Worm (Caenorhabditis elegans) whole organism, L4 larva: ENCODE measurements around the gene rnh-1.2.

Experiments
- D1046.2 ChIP-seq: fragments of 200-800 bp; sonication (Bioruptor generic); IDR thresholded peaks from 2 replicates; pipeline ENCODE4 v1.3.6; 2022; ENCODE audit warnings: missing genetic modification characterization, missing compliant biosample characterization
- F37D6.2 ChIP-seq: sonication (generic microtip); optimal IDR thresholded peaks from 2 replicates; lab custom pipeline; 2016; ENCODE audit warnings: mild to moderate bottlenecking, missing genetic modification characterization, missing compliant biosample characterization
- F49E8.2 ChIP-seq: sonication (generic microtip); optimal IDR thresholded peaks from 2 replicates; lab custom pipeline; 2016; ENCODE audit warnings: missing compliant biosample characterization, mild to moderate bottlenecking, missing genetic modification characterization, borderline replicate concordance
- R02D3.7 ChIP-seq: fragments of 150-350 bp; sonication (generic microtip); optimal IDR thresholded peaks from 3 replicates; lab custom pipeline; 2014; ENCODE audit warnings: missing biosample characterization, missing genetic modification characterization
- Y5F2A.4 ChIP-seq: fragments of 200-800 bp; sonication (Bioruptor generic); optimal IDR thresholded peaks from 2 replicates; lab custom pipeline; 2018; ENCODE audit warnings: mild to moderate bottlenecking, missing genetic modification characterization, missing compliant biosample characterization
- aha-1 ChIP-seq: fragments of 150-350 bp; peaks from one replicate; lab custom pipeline; 2014; ENCODE audit warnings: missing biosample characterization, missing genetic modification characterization
- attf-4 ChIP-seq: sonication (generic microtip); optimal IDR thresholded peaks from 3 replicates; lab custom pipeline; 2017; ENCODE audit warnings: missing biosample characterization, missing genetic modification characterization
- cey-2 ChIP-seq: sonication (generic microtip); optimal IDR thresholded peaks from 3 replicates; lab custom pipeline; 2017; ENCODE audit warnings: missing genetic modification characterization, mild to moderate bottlenecking, missing compliant biosample characterization, antibody characterized with exemption, borderline replicate concordance; ENCODE audit not compliant: insufficient read depth
- ctbp-1 ChIP-seq: fragments of 200-800 bp; sonication (Bioruptor generic); IDR thresholded peaks from 2 replicates; pipeline ENCODE4 v1.3.6; 2022; ENCODE audit warnings: missing genetic modification reagents, missing genetic modification characterization, missing compliant biosample characterization
- daf-12 ChIP-seq: fragments of 150-350 bp; optimal IDR thresholded peaks from 2 replicates; lab custom pipeline; 2014; ENCODE audit warnings: missing biosample characterization, missing genetic modification reagents, missing genetic modification characterization
- daf-16 ChIP-seq, 3 experiments: sonication (generic microtip); optimal IDR thresholded peaks; 2 replicates each; lab custom pipeline; 2016 to 2017; ENCODE audit warnings: missing genetic modification characterization in 3 of 3, missing genetic modification reagents in 3 of 3, mild to moderate bottlenecking in 2 of 3, missing compliant biosample characterization in 2 of 3, missing biosample characterization in 1 of 3, moderate library complexity in 1 of 3
- dmd-6 ChIP-seq: fragments of 200-800 bp; sonication (Bioruptor generic); IDR thresholded peaks from 2 replicates; pipeline ENCODE4 v1.3.6; 2022; ENCODE audit warnings: missing genetic modification reagents, missing genetic modification characterization, missing compliant biosample characterization
- dmd-9 ChIP-seq: fragments of 200-800 bp; sonication (Bioruptor generic); IDR thresholded peaks from 2 replicates; pipeline ENCODE4 v1.3.6; 2022; ENCODE audit warnings: missing genetic modification reagents, missing genetic modification characterization, missing compliant biosample characterization
- dpl-1 ChIP-seq: fragments of 150-350 bp; optimal IDR thresholded peaks from 2 replicates; lab custom pipeline; 2014; ENCODE audit warnings: missing biosample characterization, missing genetic modification reagents, missing genetic modification characterization
- duxl-1 ChIP-seq: sonication (generic microtip); optimal IDR thresholded peaks from 2 replicates; lab custom pipeline; 2016; ENCODE audit warnings: mild to moderate bottlenecking, missing genetic modification characterization, moderate library complexity, missing compliant biosample characterization; ENCODE audit not compliant: poor library complexity
- dve-1 ChIP-seq: sonication (generic microtip); optimal IDR thresholded peaks from 2 replicates; lab custom pipeline; 2017; ENCODE audit warnings: antibody characterized with exemption, mild to moderate bottlenecking, missing genetic modification characterization, missing compliant biosample characterization; ENCODE audit not compliant: insufficient read depth
- hlh-11 ChIP-seq: fragments of 200-800 bp; sonication (Bioruptor generic); optimal IDR thresholded peaks from 2 replicates; lab custom pipeline; 2018; ENCODE audit warnings: mild to moderate bottlenecking, missing genetic modification characterization, missing compliant biosample characterization
- hlh-30 ChIP-seq: sonication (generic microtip); optimal IDR thresholded peaks from 2 replicates; lab custom pipeline; 2017; ENCODE audit warnings: antibody characterized with exemption, mild to moderate bottlenecking, missing genetic modification characterization, missing compliant biosample characterization; ENCODE audit not compliant: insufficient read depth
- hmg-1.1 ChIP-seq: fragments of 200-800 bp; sonication (Bioruptor generic); IDR thresholded peaks from 2 replicates; pipeline ENCODE4 v1.3.6; 2022; ENCODE audit warnings: missing genetic modification reagents, missing genetic modification characterization, missing compliant biosample characterization
- lim-7 ChIP-seq: fragments of 200-800 bp; sonication (Bioruptor generic); IDR thresholded peaks from 2 replicates; pipeline ENCODE4 v1.3.6; 2022; ENCODE audit warnings: missing genetic modification characterization, missing compliant biosample characterization
- lin-13 ChIP-seq: fragments of 150-350 bp; optimal IDR thresholded peaks from 2 replicates; lab custom pipeline; 2014; ENCODE audit warnings: missing biosample characterization, missing genetic modification reagents, missing genetic modification characterization
- lin-38 ChIP-seq: fragments of 200-800 bp; sonication (Bioruptor generic); IDR thresholded peaks from 2 replicates; pipeline ENCODE4 v1.3.6; 2022; ENCODE audit warnings: missing genetic modification reagents, missing genetic modification characterization, missing compliant biosample characterization
- lir-3 ChIP-seq: sonication (generic microtip); optimal IDR thresholded peaks from 2 replicates; lab custom pipeline; 2016; ENCODE audit warnings: mild to moderate bottlenecking, missing genetic modification characterization, missing compliant biosample characterization
- mdl-1 ChIP-seq, 2 experiments: fragments of 150-350 bp in 1 of 2; sonication (generic microtip) in 1 of 2; optimal IDR thresholded peaks; 2 replicates each; lab custom pipeline; 2014 to 2017; ENCODE audit warnings: missing biosample characterization in 2 of 2, missing genetic modification characterization in 2 of 2
- mes-2 ChIP-seq: sonication (generic microtip); optimal IDR thresholded peaks from 2 replicates; lab custom pipeline; 2016; ENCODE audit warnings: missing genotype, mild to moderate bottlenecking, missing genetic modification characterization, missing compliant biosample characterization; ENCODE audit not compliant: poor library complexity, severe bottlenecking
- mxl-2 ChIP-seq: fragments of 200-800 bp; sonication (Bioruptor generic); conservative IDR thresholded peaks from 2 replicates; pipeline ENCODE4 v1.3.6; 2022; ENCODE audit warnings: missing genetic modification reagents, missing genetic modification characterization, missing compliant biosample characterization
- mxl-3 ChIP-seq: fragments of 200-800 bp; sonication (Bioruptor generic); optimal IDR thresholded peaks from 2 replicates; lab custom pipeline; 2018; ENCODE audit warnings: mild to moderate bottlenecking, missing genetic modification characterization, missing compliant biosample characterization
- nhr-102 ChIP-seq: sonication (generic microtip); optimal IDR thresholded peaks from 2 replicates; lab custom pipeline; 2016; ENCODE audit warnings: mild to moderate bottlenecking, missing genetic modification characterization, moderate library complexity, missing compliant biosample characterization
- nhr-11 ChIP-seq: fragments of 150-350 bp; optimal IDR thresholded peaks from 2 replicates; lab custom pipeline; 2014; ENCODE audit warnings: missing biosample characterization, missing genetic modification characterization
- nhr-25 ChIP-seq: sonication (generic microtip); optimal IDR thresholded peaks from 2 replicates; lab custom pipeline; 2017; ENCODE audit warnings: missing genetic modification characterization, mild to moderate bottlenecking, missing compliant biosample characterization, antibody characterized with exemption, moderate library complexity, borderline replicate concordance; ENCODE audit not compliant: insufficient read depth
- nhr-28 ChIP-seq: fragments of 150-350 bp; optimal IDR thresholded peaks from 2 replicates; lab custom pipeline; 2014; ENCODE audit warnings: missing biosample characterization, missing genetic modification characterization
- nhr-41 ChIP-seq: fragments of 200-800 bp; sonication (Bioruptor generic); IDR thresholded peaks from 2 replicates; pipeline ENCODE4 v1.3.6; 2022; ENCODE audit warnings: missing genetic modification reagents, missing genetic modification characterization, missing compliant biosample characterization
- nhr-6 ChIP-seq: fragments of 150-350 bp; optimal IDR thresholded peaks from 2 replicates; lab custom pipeline; 2014; ENCODE audit warnings: missing biosample characterization, missing genetic modification characterization
- nhr-77 ChIP-seq: fragments of 150-350 bp; optimal IDR thresholded peaks from 2 replicates; lab custom pipeline; 2014; ENCODE audit warnings: missing biosample characterization, missing genetic modification characterization
- php-3 ChIP-seq: fragments of 200-800 bp; sonication (Bioruptor generic); IDR thresholded peaks from 2 replicates; pipeline ENCODE4 v1.3.6; 2022; ENCODE audit warnings: missing genetic modification reagents, missing genetic modification characterization, missing compliant biosample characterization
- pqm-1 ChIP-seq: sonication (generic microtip); optimal IDR thresholded peaks from 2 replicates; lab custom pipeline; 2017; ENCODE audit warnings: missing biosample characterization, missing genetic modification characterization
- rbr-2 ChIP-seq: sonication (generic microtip); optimal IDR thresholded peaks from 2 replicates; lab custom pipeline; 2016; ENCODE audit warnings: missing genotype, missing genetic modification characterization, missing compliant biosample characterization
- sdz-12 ChIP-seq: fragments of 200-800 bp; sonication (Bioruptor generic); optimal IDR thresholded peaks from 2 replicates; lab custom pipeline; 2018; ENCODE audit warnings: mild to moderate bottlenecking, missing genetic modification characterization, missing compliant biosample characterization
- tra-1 ChIP-seq: fragments of 200-800 bp; sonication (Bioruptor generic); IDR thresholded peaks from 2 replicates; pipeline ENCODE4 v1.3.6; 2022; ENCODE audit warnings: missing genetic modification reagents, missing genetic modification characterization, missing compliant biosample characterization
- unc-62 ChIP-seq, 3 experiments: fragments of 150-350 bp in 1 of 3; sonication (generic microtip); optimal IDR thresholded peaks in 2 of 3; peaks in 1 of 3; 1 replicate in 1 of 3; 2 replicates in 2 of 3; lab custom pipeline; 2014 to 2017; ENCODE audit warnings: missing biosample characterization in 3 of 3, missing genetic modification characterization in 3 of 3, missing genetic modification reagents in 3 of 3, missing genotype in 1 of 3
- vab-7 ChIP-seq: fragments of 200-800 bp; sonication (Bioruptor generic); IDR thresholded peaks from 2 replicates; pipeline ENCODE4 v1.3.6; 2022; ENCODE audit warnings: missing genetic modification reagents, missing genetic modification characterization, missing compliant biosample characterization
- zip-2 ChIP-seq: fragments of 150-350 bp; optimal IDR thresholded peaks from 2 replicates; lab custom pipeline; 2014; ENCODE audit warnings: missing biosample characterization, missing genetic modification characterization

The rnh-1.2 gene

DNA sequence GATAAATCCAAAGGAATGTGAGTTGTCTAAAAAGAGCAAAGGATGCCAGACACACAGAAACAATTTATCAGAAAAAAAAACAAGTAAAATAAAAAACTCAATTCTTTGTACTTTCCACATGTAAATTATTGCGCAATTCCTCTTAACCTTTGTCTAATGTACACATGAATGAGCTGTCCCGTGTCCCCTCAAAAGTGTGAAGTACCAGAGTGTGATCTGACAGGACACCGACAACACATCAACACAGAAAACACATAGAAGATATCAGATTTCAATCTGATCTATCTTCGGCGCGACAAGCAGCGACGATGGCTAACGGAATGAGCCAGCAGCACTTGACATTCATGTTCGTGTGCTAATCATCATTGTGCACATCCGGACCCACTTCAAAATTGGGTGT, 13.3 kb downstream of the rnh-1.2 start:
- TF ChIP-seq mxl-2 (GFP tag; lab: Robert Waterston, UW) (no peak), lim-7 (no peak), attf-4 (tag; lab: Kevin White, UChicago) (no peak)
- TF ChIP-seq, all 104 proteins: peak for 0

ce11 chrII:9827852-9828251, 14.0 kb downstream of the rnh-1.2 start, which contains the start of gene eyg-1:
Gene eyg-1 (minus strand): TSS chrII:9827952.
- TF ChIP-seq dmd-9 = no peak
- TF ChIP-seq aha-1 = peak; percentile 53

DNA sequence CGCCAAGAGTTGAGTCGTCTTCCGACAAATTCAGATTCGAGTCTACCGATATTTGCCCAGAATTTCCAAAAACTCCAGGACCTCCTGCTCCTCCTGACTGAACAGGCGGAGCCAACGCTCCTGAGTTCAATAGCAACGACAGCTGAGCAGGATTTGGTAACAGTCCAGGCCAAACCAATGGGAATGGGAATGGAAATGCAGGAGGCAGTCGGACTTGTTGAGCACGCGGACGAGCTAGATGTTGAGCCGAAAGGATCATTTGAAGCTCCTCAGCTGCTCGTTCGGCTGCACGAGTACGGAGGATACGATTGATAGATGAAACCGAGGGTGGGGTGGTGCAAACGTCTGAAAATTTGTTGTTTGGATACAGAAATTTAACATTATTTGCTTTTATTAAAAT, 14.9 kb downstream of the rnh-1.2 start:
- TF ChIP-seq lir-3 (tag; lab: Kevin White, UChicago) (no peak), nhr-25 (tag; lab: Kevin White, UChicago) (no peak), aha-1 (peak; percentile 56)

ce11 chrII:9807519-9807972, 34.3 kb downstream of the rnh-1.2 start, which contains the start of gene cyp-13A8:
Gene cyp-13A8 (minus strand): TSS chrII:9807569.
- no peak for TF ChIP-seq nhr-11 (tag; lab: Kevin White, UChicago)
- no peak for TF ChIP-seq mes-2
- TF ChIP-seq nhr-77 = peak; percentile 1
- no peak for TF ChIP-seq rbr-2 (tag; lab: Kevin White, UChicago)
- no peak for TF ChIP-seq duxl-1 (tag; lab: Kevin White, UChicago)
- peak; percentile 90 for TF ChIP-seq dmd-6
- peak; percentile 91 for TF ChIP-seq hlh-30 (tag; lab: Kevin White, UChicago)
- no peak for TF ChIP-seq ctbp-1 (GFP tag; lab: Robert Waterston, UW)
- no peak for TF ChIP-seq dpl-1 (GFP tag; lab: Kevin White, UChicago)
- TF ChIP-seq mxl-3 (GFP tag; lab: Kevin White, UChicago) = peak; percentile 56
- peak; percentile 78 for TF ChIP-seq nhr-28
- TF ChIP-seq pqm-1 (tag; lab: Kevin White, UChicago) = peak; percentile 91
- TF ChIP-seq cey-2 = no peak
- no peak for TF ChIP-seq F37D6.2 (tag; lab: Kevin White, UChicago)
- no peak for TF ChIP-seq F49E8.2
- TF ChIP-seq lin-38 (GFP tag; lab: Robert Waterston, UW) = no peak
- TF ChIP-seq daf-12 = no peak
- TF ChIP-seq Y5F2A.4 (GFP tag; lab: Kevin White, UChicago) = no peak
- no peak for TF ChIP-seq daf-16 (GFP tag; optimal IDR thresholded peaks at IDR 0.05; lab: Kevin White, UChicago)
- TF ChIP-seq daf-16 (tag; optimal IDR thresholded peaks at IDR 0.05; lab: Kevin White, UChicago) = peak; percentile 71
- no peak for TF ChIP-seq php-3 (GFP tag; lab: Robert Waterston, UW)
- no peak for TF ChIP-seq nhr-25 (tag; lab: Kevin White, UChicago)
- peak; percentile 93 for TF ChIP-seq nhr-102 (tag; lab: Kevin White, UChicago)
- no peak for TF ChIP-seq R02D3.7 (tag; lab: Kevin White, UChicago)
- no peak for TF ChIP-seq lin-13 (GFP tag; lab: Kevin White, UChicago)
- TF ChIP-seq unc-62 (GFP tag; optimal IDR thresholded peaks at IDR 0.05 in 1 of 2; lab: Kevin White, UChicago) = peak in 1 of 2 experiments; percentile 21
- TF ChIP-seq unc-62 (tag; optimal IDR thresholded peaks at IDR 0.05; lab: Kevin White, UChicago) = no peak
- TF ChIP-seq sdz-12 = no peak
- TF ChIP-seq nhr-6 (tag; lab: Kevin White, UChicago) = no peak
- peak; percentile 38 for TF ChIP-seq aha-1
- peak; percentile 79 for TF ChIP-seq hlh-11 (tag; lab: Kevin White, UChicago)
- 0 out of 2 replicates have a peak, but pooled peaks have one; percentile 29 for TF ChIP-seq tra-1 (GFP tag; lab: Robert Waterston, UW)
- TF ChIP-seq zip-2 (tag; lab: Kevin White, UChicago) = no peak
- TF ChIP-seq vab-7 (GFP tag; lab: Robert Waterston, UW) = no peak
- TF ChIP-seq dve-1 (tag; lab: Kevin White, UChicago) = peak; percentile 68
- TF ChIP-seq D1046.2 (GFP tag; lab: Robert Waterston, UW) = no peak
- TF ChIP-seq mdl-1 (tag; optimal IDR thresholded peaks at IDR 0.05; lab: Kevin White, UChicago) = peak in 1 of 2 experiments; percentile 66
- no peak for TF ChIP-seq hmg-1.1 (GFP tag; lab: Robert Waterston, UW)
- no peak for TF ChIP-seq nhr-41
- TF ChIP-seq, all 104 proteins: peak for 14
